Fruit fly (Drosophila melanogaster): Measurements from ENCODE around the gene Dus2.

The Dus2 gene

DNA sequence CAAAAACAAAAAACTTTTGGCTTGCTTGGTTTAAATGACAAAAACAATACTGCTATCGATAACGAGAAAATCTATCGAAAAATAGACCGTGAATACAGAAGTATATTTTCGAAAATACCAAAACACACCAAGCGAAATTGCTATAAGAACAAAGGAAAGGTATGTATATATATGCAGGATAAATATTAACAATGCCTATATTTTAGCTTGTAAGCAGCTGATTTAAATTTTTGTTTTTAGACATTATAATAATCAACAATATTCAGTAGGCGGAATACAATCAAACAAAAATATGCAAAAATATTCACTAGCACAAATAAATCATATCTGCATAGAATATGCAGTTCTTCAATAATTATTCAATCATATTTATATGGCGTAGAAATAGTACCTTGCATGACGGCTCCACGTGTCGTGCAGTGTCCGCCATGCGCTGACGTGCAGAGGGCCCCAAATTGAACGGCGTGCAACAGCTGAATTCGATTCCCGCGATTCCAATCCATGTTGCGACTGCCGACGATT is at the start of gene Dus2, which contains the start of gene Fbxl4 (continued):
- TF ChIP-seq GATAe (GFP tag; conservative IDR thresholded peaks at IDR 0.05): peak; percentile 74
- peak; percentile 89 for TF ChIP-seq CG7556 (GFP tag; optimal IDR thresholded peaks at IDR 0.05)
- TF ChIP-seq CG2712 (tag; optimal IDR thresholded peaks at IDR 0.05): peak; percentile 93
- peak; percentile 91 for TF ChIP-seq Optix (GFP tag; IDR thresholded peaks at IDR 0.05)
- peak; percentile 94 for TF ChIP-seq pnt (GFP tag; optimal IDR thresholded peaks at IDR 0.05)
- peak; percentile 89 for TF ChIP-seq HHEX (GFP tag; optimal IDR thresholded peaks at IDR 0.05)
- TF ChIP-seq ranshi (GFP tag; IDR thresholded peaks at IDR 0.05): peak; percentile 89
- peak; percentile 92 for TF ChIP-seq CG32772 (GFP tag; IDR thresholded peaks at IDR 0.05)
- TF ChIP-seq Hr3 (GFP tag; optimal IDR thresholded peaks at IDR 0.05): peak; percentile 94
- TF ChIP-seq CG3847 (GFP tag; IDR thresholded peaks at IDR 0.05): peak; percentile 95
- peak; percentile 96 for TF ChIP-seq phol (tag; optimal IDR thresholded peaks at IDR 0.05)
- peak; percentile 88 for TF ChIP-seq ab (GFP tag; optimal IDR thresholded peaks at IDR 0.05)
- peak; percentile 94 for TF ChIP-seq CG16815 (GFP tag; optimal IDR thresholded peaks at IDR 0.05)
- TF ChIP-seq Sin3A (optimal IDR thresholded peaks at IDR 0.05): peak; percentile 35
- no peak for TF ChIP-seq hth (optimal IDR thresholded peaks at IDR 0.05)
- peak; percentile 90 for TF ChIP-seq Atf3 (GFP tag; optimal IDR thresholded peaks at IDR 0.05)
- peak; percentile 27 for TF ChIP-seq pfk (GFP tag; optimal IDR thresholded peaks at IDR 0.05)
- peak; percentile 68 for TF ChIP-seq Poxn (GFP tag; IDR thresholded peaks at IDR 0.05)
- peak; percentile 83 for TF ChIP-seq CG12219 (GFP tag; optimal IDR thresholded peaks at IDR 0.05)
- peak; percentile 75; the same call in 1 of the 3 replicates for TF ChIP-seq C15 (GFP tag; IDR thresholded peaks at IDR 0.05)
- peak; percentile 90 for TF ChIP-seq CG11247 (GFP tag; IDR thresholded peaks at IDR 0.05)
- TF ChIP-seq BtbVII (GFP tag; optimal IDR thresholded peaks at IDR 0.05): peak; percentile 78
- peak; percentile 27 for TF ChIP-seq Dp (GFP tag; optimal IDR thresholded peaks at IDR 0.05)
- TF ChIP-seq Gug (GFP tag; IDR thresholded peaks at IDR 0.05): peak; percentile 97
- TF ChIP-seq nau (GFP tag; optimal IDR thresholded peaks at IDR 0.05): no peak
- peak; percentile 85 for TF ChIP-seq CG11093 (GFP tag; IDR thresholded peaks at IDR 0.05)
- TF ChIP-seq Dref (GFP tag; IDR thresholded peaks at IDR 0.05): peak; percentile 52
- peak; percentile 96 for TF ChIP-seq lilli (GFP tag; optimal IDR thresholded peaks at IDR 0.05)
- peak; percentile 96 for TF ChIP-seq Hsf (GFP tag; optimal IDR thresholded peaks at IDR 0.05)
- peak; percentile 91 for TF ChIP-seq CG16779 (GFP tag; IDR thresholded peaks at IDR 0.05)
- TF ChIP-seq CG14667 (GFP tag; IDR thresholded peaks at IDR 0.05): peak; percentile 90
- peak; percentile 81 for TF ChIP-seq da (GFP tag; optimal IDR thresholded peaks at IDR 0.05)
- peak; percentile 96 for TF ChIP-seq CG17361 (GFP tag; IDR thresholded peaks at IDR 0.05)
- TF ChIP-seq D19B (GFP tag; optimal IDR thresholded peaks at IDR 0.05): no peak
- TF ChIP-seq CG18262 (tag; optimal IDR thresholded peaks at IDR 0.05): peak; percentile 91
- peak; percentile 91 for TF ChIP-seq Aef1 (GFP tag; IDR thresholded peaks at IDR 0.05)
- TF ChIP-seq Tbp (GFP tag; optimal IDR thresholded peaks at IDR 0.05): no peak
- peak; percentile 74 for TF ChIP-seq toy (GFP tag; IDR thresholded peaks at IDR 0.05)
- TF ChIP-seq Kr (GFP tag; optimal IDR thresholded peaks at IDR 0.05): no peak
- TF ChIP-seq Lim3 (GFP tag; IDR thresholded peaks at IDR 0.05): peak; percentile 61; the same call in 1 of the 2 replicates
- TF ChIP-seq sna (GFP tag; IDR thresholded peaks at IDR 0.05; ENCODE audit: partially characterized antibody): no peak
- peak; percentile 84 for TF ChIP-seq jing (GFP tag; optimal IDR thresholded peaks at IDR 0.05)
- TF ChIP-seq CG8281 (tag; optimal IDR thresholded peaks at IDR 0.05): peak; percentile 67
- TF ChIP-seq ERR (GFP tag; optimal IDR thresholded peaks at IDR 0.05): peak; percentile 54
- TF ChIP-seq B-H1 (GFP tag; IDR thresholded peaks at IDR 0.05): peak; percentile 79
- peak; percentile 74 for TF ChIP-seq kni (GFP tag; optimal IDR thresholded peaks at IDR 0.05)
- TF ChIP-seq sisA (GFP tag; IDR thresholded peaks at IDR 0.05): peak; percentile 94
- TF ChIP-seq CG5953 (GFP tag; IDR thresholded peaks at IDR 0.05): peak; percentile 86
- peak; percentile 79 for TF ChIP-seq peb (GFP tag; IDR thresholded peaks at IDR 0.05)
- TF ChIP-seq bbx (GFP tag; IDR thresholded peaks at IDR 0.05; ENCODE audit: partially characterized antibody): peak; percentile 38; the same call in 1 of the 2 replicates
- TF ChIP-seq az2 (GFP tag; optimal IDR thresholded peaks at IDR 0.05): peak; percentile 95
- peak; percentile 95 for TF ChIP-seq chm (GFP tag; IDR thresholded peaks at IDR 0.05)

All from whole organism, embryonic.